In genomic region chrX:22491028-22491769, dm6 we compare ENCODE assay signal across 5 fruit fly cellular contexts.
A peak's percentile ranks its signal among the peaks of the same experiment; 100 is the strongest.
TF ChIP-seq lines count a peak whose summit lies in the region.

No protein-coding gene starts in this region.

- TF ChIP-seq CTCF in whole organism, embryonic (GFP tag; optimal IDR thresholded peaks at IDR 0.05; lab: Kevin White, UChicago): no peak

TF ChIP-seq in whole organism, adult, 20 proteins besides CTCF, POLR2A, EP300 and RAD21 (continues in another document):
- TF ChIP-seq Mnt (GFP tag; optimal IDR thresholded peaks at IDR 0.05; lab: Kevin White, UChicago) (peak; percentile 6), CG11617 (GFP tag; optimal IDR thresholded peaks at IDR 0.05; lab: Kevin White, UChicago) (peak; percentile 90), CG5204 (GFP tag; optimal IDR thresholded peaks at IDR 0.05; lab: Kevin White, UChicago) (no peak), CG33017 (tag; optimal IDR thresholded peaks at IDR 0.05; lab: Kevin White, UChicago) (peak; percentile 21), Hr96 (GFP tag; optimal IDR thresholded peaks at IDR 0.05; lab: Kevin White, UChicago) (no peak), CG14711 (tag; optimal IDR thresholded peaks at IDR 0.05; lab: Kevin White, UChicago) (no peak), Clk (GFP tag; optimal IDR thresholded peaks at IDR 0.05; lab: Kevin White, UChicago) (no peak), tj (GFP tag; optimal IDR thresholded peaks at IDR 0.05; lab: Kevin White, UChicago) (peak; percentile 64), CG7101 (tag; optimal IDR thresholded peaks at IDR 0.05; lab: Kevin White, UChicago) (peak; percentile 52), CG12768 (GFP tag; optimal IDR thresholded peaks at IDR 0.05; lab: Kevin White, UChicago) (peak; percentile 5), CG1620 (GFP tag; optimal IDR thresholded peaks at IDR 0.05; lab: Kevin White, UChicago) (no peak), Crg-1 (GFP tag; optimal IDR thresholded peaks at IDR 0.05; lab: Kevin White, UChicago) (no peak), ovo (GFP tag; optimal IDR thresholded peaks at IDR 0.05; lab: Kevin White, UChicago) (peak; percentile 92), CG7045 (GFP tag; optimal IDR thresholded peaks at IDR 0.05; lab: Kevin White, UChicago) (peak; percentile 16), toe (GFP tag; optimal IDR thresholded peaks at IDR 0.05; lab: Kevin White, UChicago) (peak; percentile 19), cic (GFP tag; optimal IDR thresholded peaks at IDR 0.05; lab: Kevin White, UChicago) (peak; percentile 12), kay (GFP tag; lab: Kevin White, UChicago; ENCODE audit: borderline replicate concordance) (no peak), cnc (optimal IDR thresholded peaks at IDR 0.05; lab: Kevin White, UChicago) (no peak)

TF ChIP-seq in whole organism, embryonic, 481 proteins besides CTCF, POLR2A, EP300 and RAD21 (continues in another document):
- TF ChIP-seq CG17328 (GFP tag; IDR thresholded peaks at IDR 0.05; lab: Robert Waterston, UW) (no peak), CG2129 (GFP tag; IDR thresholded peaks at IDR 0.05; lab: Robert Waterston, UW; ENCODE audit: partially characterized antibody) (no peak), Sin3A (optimal IDR thresholded peaks at IDR 0.05; lab: Kevin White, UChicago) (no peak), CG8290 (GFP tag; optimal IDR thresholded peaks at IDR 0.05; lab: Kevin White, UChicago) (no peak), CG8290 (tag; optimal IDR thresholded peaks at IDR 0.05; lab: Kevin White, UChicago) (no peak), Hr39 (optimal IDR thresholded peaks at IDR 0.05; lab: Kevin White, UChicago) (no peak), gcm2 (GFP tag; optimal IDR thresholded peaks at IDR 0.05; lab: Kevin White, UChicago) (no peak), CG4282 (GFP tag; optimal IDR thresholded peaks at IDR 0.05; lab: Kevin White, UChicago) (no peak), CG10979 (tag; optimal IDR thresholded peaks at IDR 0.05; lab: Kevin White, UChicago) (peak; percentile 72), Drgx (GFP tag; IDR thresholded peaks at IDR 0.05; lab: Robert Waterston, UW) (no peak), Atf3 (GFP tag; optimal IDR thresholded peaks at IDR 0.05; lab: Kevin White, UChicago) (no peak), CG16863 (GFP tag; optimal IDR thresholded peaks at IDR 0.05; lab: Kevin White, UChicago) (no peak), Dad (GFP tag; optimal IDR thresholded peaks at IDR 0.05; lab: Kevin White, UChicago) (no peak), YL-1 (GFP tag; optimal IDR thresholded peaks at IDR 0.05; lab: Kevin White, UChicago) (no peak), HLH3B (GFP tag; IDR thresholded peaks at IDR 0.05; lab: Robert Waterston, UW) (no peak; the same call in 1 of the 2 replicates), Dll (GFP tag; IDR thresholded peaks at IDR 0.05; lab: Robert Waterston, UW; ENCODE audit: partially characterized antibody) (no peak), CG33557 (GFP tag; optimal IDR thresholded peaks at IDR 0.05; lab: Kevin White, UChicago) (peak; percentile 1), unc-4 (GFP tag; IDR thresholded peaks at IDR 0.05; lab: Robert Waterston, UW; ENCODE audit: partially characterized antibody) (no peak), CG18599 (GFP tag; optimal IDR thresholded peaks at IDR 0.05; lab: Kevin White, UChicago) (peak; percentile 56)

TF ChIP-seq in whole organism, prepupa, 60 proteins besides CTCF, POLR2A, EP300 and RAD21 (continues in another document):
- TF ChIP-seq Gug (GFP tag; IDR thresholded peaks at IDR 0.05; lab: Robert Waterston, UW) (peak; percentile 19; the same call in 1 of the 2 replicates), CG15336 (GFP tag; IDR thresholded peaks at IDR 0.05; lab: Robert Waterston, UW) (no peak), achi (GFP tag; optimal IDR thresholded peaks at IDR 0.05; lab: Kevin White, UChicago) (peak; percentile 62), CG31627 (GFP tag; optimal IDR thresholded peaks at IDR 0.05; lab: Kevin White, UChicago) (peak; percentile 44), Sox14 (GFP tag; optimal IDR thresholded peaks at IDR 0.05; lab: Kevin White, UChicago) (no peak), CG32006 (GFP tag; optimal IDR thresholded peaks at IDR 0.05; lab: Kevin White, UChicago) (peak; percentile 76), salr (GFP tag; optimal IDR thresholded peaks at IDR 0.05; lab: Kevin White, UChicago) (peak in 1 of 2 experiments; percentile 70), ss (GFP tag; optimal IDR thresholded peaks at IDR 0.05; lab: Kevin White, UChicago) (no peak), CG8632 (GFP tag; optimal IDR thresholded peaks at IDR 0.05; lab: Kevin White, UChicago) (peak; percentile 80), acj6 (GFP tag; optimal IDR thresholded peaks at IDR 0.05; lab: Kevin White, UChicago) (peak; percentile 74), CG8319 (GFP tag; optimal IDR thresholded peaks at IDR 0.05; lab: Kevin White, UChicago) (peak; percentile 63), Blimp-1 (GFP tag; optimal IDR thresholded peaks at IDR 0.05; lab: Kevin White, UChicago) (peak; percentile 44), CG11294 (GFP tag; IDR thresholded peaks at IDR 0.05; lab: Robert Waterston, UW) (no peak), CG11902 (GFP tag; optimal IDR thresholded peaks at IDR 0.05; lab: Kevin White, UChicago) (peak; percentile 51), CG9139 (GFP tag; optimal IDR thresholded peaks at IDR 0.05; lab: Kevin White, UChicago) (peak; percentile 0), CG16779 (tag; optimal IDR thresholded peaks at IDR 0.05; lab: Kevin White, UChicago) (no peak), CG6854 (GFP tag; optimal IDR thresholded peaks at IDR 0.05; lab: Kevin White, UChicago) (no peak), Sox15 (GFP tag; optimal IDR thresholded peaks at IDR 0.05; lab: Kevin White, UChicago) (peak; percentile 66), CG8119 (GFP tag; IDR thresholded peaks at IDR 0.05; lab: Robert Waterston, UW) (0 out of 3 replicates have a peak, but pooled peaks have one; percentile 38)

TF ChIP-seq in whole organism, pupa, 21 proteins besides CTCF, POLR2A, EP300 and RAD21:
- TF ChIP-seq CG14655 (GFP tag; optimal IDR thresholded peaks at IDR 0.05; lab: Kevin White, UChicago): peak; percentile 68
- no peak for TF ChIP-seq EcR (GFP tag; optimal IDR thresholded peaks at IDR 0.05; lab: Kevin White, UChicago)
- peak; percentile 77 for TF ChIP-seq CG8159 (tag; optimal IDR thresholded peaks at IDR 0.05; lab: Kevin White, UChicago)
- peak; percentile 33 for TF ChIP-seq Pif1B (GFP tag; optimal IDR thresholded peaks at IDR 0.05; lab: Kevin White, UChicago)
- no peak for TF ChIP-seq fd96Ca (GFP tag; IDR thresholded peaks at IDR 0.05; lab: Robert Waterston, UW)
- peak; percentile 49 for TF ChIP-seq CG9948 (tag; optimal IDR thresholded peaks at IDR 0.05; lab: Kevin White, UChicago)
- TF ChIP-seq Snoo (tag; optimal IDR thresholded peaks at IDR 0.05; lab: Kevin White, UChicago): peak; percentile 74
- TF ChIP-seq gl (tag; optimal IDR thresholded peaks at IDR 0.05; lab: Kevin White, UChicago): no peak
- no peak for TF ChIP-seq CG32121 (GFP tag; IDR thresholded peaks at IDR 0.05; lab: Robert Waterston, UW)
- TF ChIP-seq Ets98B (GFP tag; IDR thresholded peaks at IDR 0.05; lab: Robert Waterston, UW): no peak
- peak; percentile 35 for TF ChIP-seq CG34367 (tag; optimal IDR thresholded peaks at IDR 0.05; lab: Kevin White, UChicago)
- TF ChIP-seq CG8301 (tag; optimal IDR thresholded peaks at IDR 0.05; lab: Kevin White, UChicago): no peak
- TF ChIP-seq CG12605 (GFP tag; IDR thresholded peaks at IDR 0.05; lab: Robert Waterston, UW): no peak
- TF ChIP-seq CG10348 (GFP tag; IDR thresholded peaks at IDR 0.05; lab: Robert Waterston, UW): no peak
- TF ChIP-seq CG17806 (tag; optimal IDR thresholded peaks at IDR 0.05; lab: Kevin White, UChicago): peak; percentile 22
- peak; percentile 20 for TF ChIP-seq Pif1A (GFP tag; optimal IDR thresholded peaks at IDR 0.05; lab: Kevin White, UChicago)
- no peak for TF ChIP-seq D1 (tag; optimal IDR thresholded peaks at IDR 0.05; lab: Kevin White, UChicago)
- no peak for TF ChIP-seq CG13204 (GFP tag; optimal IDR thresholded peaks at IDR 0.05; lab: Kevin White, UChicago)
- 0 out of 3 replicates have a peak, but pooled peaks have one; percentile 8 for TF ChIP-seq CG4496 (GFP tag; IDR thresholded peaks at IDR 0.05; lab: Robert Waterston, UW)
- TF ChIP-seq rn (GFP tag; IDR thresholded peaks at IDR 0.05; lab: Robert Waterston, UW): no peak
- TF ChIP-seq CG15710 (tag; optimal IDR thresholded peaks at IDR 0.05; lab: Kevin White, UChicago): peak; percentile 71

TF ChIP-seq in whole organism, wandering third instar larva, 38 proteins besides CTCF, POLR2A, EP300 and RAD21 (continues in another document):
- no peak for TF ChIP-seq Abd-B (GFP tag; optimal IDR thresholded peaks at IDR 0.05; lab: Kevin White, UChicago)
- peak; percentile 76 for TF ChIP-seq Sp1 (GFP tag; optimal IDR thresholded peaks at IDR 0.05; lab: Kevin White, UChicago)
- TF ChIP-seq Hr78 (GFP tag; optimal IDR thresholded peaks at IDR 0.05; lab: Kevin White, UChicago): no peak
- TF ChIP-seq jim (GFP tag; optimal IDR thresholded peaks at IDR 0.05; lab: Kevin White, UChicago): no peak
- peak; percentile 3 for TF ChIP-seq tai (GFP tag; optimal IDR thresholded peaks at IDR 0.05; lab: Kevin White, UChicago)
- peak; percentile 25 for TF ChIP-seq sv (GFP tag; optimal IDR thresholded peaks at IDR 0.05; lab: Kevin White, UChicago)
- peak; percentile 51 for TF ChIP-seq rgr (GFP tag; optimal IDR thresholded peaks at IDR 0.05; lab: Kevin White, UChicago)
- peak; percentile 13 for TF ChIP-seq woc (GFP tag; optimal IDR thresholded peaks at IDR 0.05; lab: Kevin White, UChicago)
- TF ChIP-seq Dfd (GFP tag; optimal IDR thresholded peaks at IDR 0.05; lab: Kevin White, UChicago): no peak
- TF ChIP-seq sage (GFP tag; optimal IDR thresholded peaks at IDR 0.05; lab: Kevin White, UChicago): no peak
- TF ChIP-seq psq (GFP tag; optimal IDR thresholded peaks at IDR 0.05; lab: Kevin White, UChicago): peak; percentile 65
- no peak for TF ChIP-seq pan (optimal IDR thresholded peaks at IDR 0.05; lab: Kevin White, UChicago)
- peak; percentile 64 for TF ChIP-seq dmrt93B (GFP tag; optimal IDR thresholded peaks at IDR 0.05; lab: Kevin White, UChicago)
- no peak for TF ChIP-seq brk (GFP tag; optimal IDR thresholded peaks at IDR 0.05; lab: Kevin White, UChicago)
- TF ChIP-seq Hnf4 (GFP tag; optimal IDR thresholded peaks at IDR 0.05; lab: Kevin White, UChicago): no peak
- TF ChIP-seq Vsx2 (GFP tag; optimal IDR thresholded peaks at IDR 0.05; lab: Kevin White, UChicago; ENCODE audit: partially characterized antibody): no peak
- no peak for TF ChIP-seq Jra (GFP tag; optimal IDR thresholded peaks at IDR 0.05; lab: Kevin White, UChicago)
- TF ChIP-seq OdsH (GFP tag; optimal IDR thresholded peaks at IDR 0.05; lab: Kevin White, UChicago): peak; percentile 54
- TF ChIP-seq CG9705 (GFP tag; optimal IDR thresholded peaks at IDR 0.05; lab: Kevin White, UChicago): peak; percentile 8
- no peak for TF ChIP-seq GATAd (GFP tag; optimal IDR thresholded peaks at IDR 0.05; lab: Kevin White, UChicago)
- no peak for TF ChIP-seq ey (GFP tag; optimal IDR thresholded peaks at IDR 0.05; lab: Kevin White, UChicago)
- no peak for TF ChIP-seq N (GFP tag; optimal IDR thresholded peaks at IDR 0.05; lab: Kevin White, UChicago)
- no peak for TF ChIP-seq dsf (GFP tag; optimal IDR thresholded peaks at IDR 0.05; lab: Kevin White, UChicago; ENCODE audit: borderline replicate concordance)
- TF ChIP-seq Hr83 (GFP tag; optimal IDR thresholded peaks at IDR 0.05; lab: Kevin White, UChicago; ENCODE audit: poor library complexity, severe bottlenecking): peak; percentile 53
- peak in 1 of 2 experiments; percentile 70 for TF ChIP-seq foxo (GFP tag; optimal IDR thresholded peaks at IDR 0.05; lab: Kevin White, UChicago)
